Worm (Caenorhabditis elegans): ENCODE measurements around the gene asps-1.

DNA sequence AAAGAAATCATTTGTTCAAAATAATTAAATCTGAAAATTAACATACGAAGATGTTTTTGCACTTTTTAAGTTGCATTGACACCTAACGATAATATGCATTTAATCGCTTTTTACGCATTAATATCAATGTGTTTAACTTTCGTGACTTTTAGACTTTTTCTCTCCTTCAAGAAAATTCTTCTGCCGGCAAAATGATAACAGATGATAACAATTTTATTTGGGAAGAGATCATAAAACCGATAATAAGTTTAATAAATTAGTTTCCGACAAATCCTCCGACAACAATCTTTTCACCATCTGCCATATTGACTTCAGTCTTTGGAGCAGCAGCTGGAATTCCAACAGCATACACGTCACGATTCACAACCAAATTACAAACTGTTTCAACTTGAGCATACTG lies 37.1 kb downstream of the asps-1 start:
- TF ChIP-seq C34F6.9 (tag; optimal IDR thresholded peaks at IDR 0.05) (no peak), nhr-12 (tag; optimal IDR thresholded peaks at IDR 0.05) (no peak), elt-3 (tag; optimal IDR thresholded peaks at IDR 0.05) (no peak), aly-2 (tag; optimal IDR thresholded peaks at IDR 0.05) (no peak), ztf-4 (tag; optimal IDR thresholded peaks at IDR 0.05) (no peak), ceh-16 (tag; optimal IDR thresholded peaks at IDR 0.05) (no peak), nhr-11 (tag; optimal IDR thresholded peaks at IDR 0.05) (no peak)
